Fruit fly (Drosophila melanogaster): ENCODE results near the gene WASp.
A peak's percentile ranks its signal among the peaks of the same experiment; 100 is the strongest.

WASp gene

DNA sequence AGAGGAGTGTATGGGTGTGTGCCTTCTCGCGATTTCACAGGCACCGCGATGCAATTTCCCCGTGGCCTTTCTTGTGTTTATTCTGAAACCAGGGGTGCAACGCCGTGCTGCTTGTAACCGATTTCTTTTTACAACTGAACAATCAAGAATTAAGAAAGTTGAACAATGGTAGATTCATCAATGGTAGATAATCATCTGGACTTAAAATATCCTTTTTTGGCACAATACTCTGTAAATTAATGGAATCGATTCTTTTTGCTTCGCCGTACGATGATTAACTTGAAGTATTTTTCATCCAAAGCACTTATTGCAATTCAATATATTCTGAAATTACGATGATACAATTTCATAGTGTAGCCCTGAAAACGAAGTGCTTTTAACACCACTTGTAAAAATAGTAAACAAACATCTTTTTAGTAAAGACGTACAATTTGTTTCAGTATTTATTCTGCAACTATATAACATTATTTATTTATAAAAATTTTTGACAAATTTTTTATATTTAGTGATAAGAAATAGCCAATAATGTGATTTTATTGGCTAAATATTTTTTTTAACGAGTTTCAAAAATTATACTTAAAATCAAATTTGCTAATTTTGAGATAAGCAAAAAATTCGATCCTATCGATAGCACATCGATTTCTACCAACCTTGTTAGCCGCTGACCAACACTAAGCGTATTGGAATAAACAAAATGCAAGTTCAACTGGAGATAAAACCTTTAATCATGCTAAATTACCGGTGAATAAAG is 12.1 kb downstream of the WASp start, which contains the start of the genes CG1523 and CG1647:
CG1523 (minus strand) TSS at position 114 of the 751 bp plus-strand sequence.
CG1647 (plus strand) TSS at position 667 of the 751 bp plus-strand sequence.
- peak; percentile 29; the same call in 1 of the 3 replicates for TF ChIP-seq fd96Ca (GFP tag; IDR thresholded peaks at IDR 0.05)
- peak; percentile 71 for TF ChIP-seq CG34367 (tag; optimal IDR thresholded peaks at IDR 0.05)
- TF ChIP-seq Snoo (tag; optimal IDR thresholded peaks at IDR 0.05) = peak; percentile 56
- 0 out of 2 replicates have a peak, but pooled peaks have one; percentile 17 for TF ChIP-seq CG12605 (GFP tag; IDR thresholded peaks at IDR 0.05)
- TF ChIP-seq rn (GFP tag; IDR thresholded peaks at IDR 0.05) = peak; percentile 35; the same call in 1 of the 2 replicates
- TF ChIP-seq EcR (GFP tag; optimal IDR thresholded peaks at IDR 0.05) = no peak
- peak; percentile 81 for TF ChIP-seq CG15710 (tag; optimal IDR thresholded peaks at IDR 0.05)
- TF ChIP-seq gl (tag; optimal IDR thresholded peaks at IDR 0.05) = peak; percentile 12
- TF ChIP-seq Pif1B (GFP tag; optimal IDR thresholded peaks at IDR 0.05) = no peak
- TF ChIP-seq CG13204 (GFP tag; optimal IDR thresholded peaks at IDR 0.05) = no peak
- no peak for TF ChIP-seq D1 (tag; optimal IDR thresholded peaks at IDR 0.05)
- peak; percentile 61 for TF ChIP-seq CG9948 (tag; optimal IDR thresholded peaks at IDR 0.05)
- TF ChIP-seq CG32121 (GFP tag; IDR thresholded peaks at IDR 0.05) = peak; percentile 31; the same call in 1 of the 2 replicates
- peak; percentile 49; the same call in 1 of the 2 replicates for TF ChIP-seq Ets98B (GFP tag; IDR thresholded peaks at IDR 0.05)
- peak; percentile 55; the same call in 2 of the 3 replicates for TF ChIP-seq CG4496 (GFP tag; IDR thresholded peaks at IDR 0.05)
- peak; percentile 26; the same call in 1 of the 2 replicates for TF ChIP-seq CG10348 (GFP tag; IDR thresholded peaks at IDR 0.05)
- no peak for TF ChIP-seq CG17806 (tag; optimal IDR thresholded peaks at IDR 0.05)
- no peak for TF ChIP-seq CG8301 (tag; optimal IDR thresholded peaks at IDR 0.05)
- TF ChIP-seq CG8159 (tag; optimal IDR thresholded peaks at IDR 0.05) = no peak

DNA sequence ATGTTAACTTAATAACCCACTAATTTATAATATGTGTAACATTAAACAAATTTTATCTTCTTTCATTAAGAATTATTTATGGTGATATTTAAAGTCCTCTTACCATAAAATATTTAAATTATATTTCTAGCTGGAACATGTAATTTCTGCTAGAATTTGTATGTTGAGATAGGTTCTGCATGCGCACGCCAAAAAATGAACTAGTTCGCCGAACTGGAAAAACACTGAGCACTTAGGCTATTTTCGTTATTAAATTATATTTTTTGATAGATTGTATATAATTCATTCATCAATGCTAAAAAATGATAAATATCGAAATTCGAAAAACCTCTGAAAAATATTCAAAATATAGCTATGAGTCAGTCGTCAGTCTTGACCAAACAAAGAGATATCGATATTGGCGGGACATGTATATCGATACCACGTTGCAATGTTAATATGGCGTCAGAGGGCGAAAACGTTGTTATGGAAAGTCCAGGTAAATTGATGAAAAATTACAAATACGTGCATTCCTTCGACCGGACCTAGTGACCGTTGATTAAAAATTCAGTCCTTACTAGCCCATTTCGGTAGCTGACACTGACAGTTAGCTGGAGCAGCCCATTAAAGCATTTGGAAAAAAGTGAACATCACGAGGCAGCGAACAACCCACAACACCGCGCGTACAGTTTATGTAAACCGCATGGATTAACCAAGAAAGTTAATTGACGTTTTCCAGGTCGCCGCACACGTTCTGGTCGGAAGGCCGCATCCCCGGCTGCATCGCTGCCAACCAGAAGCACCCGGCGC is 20.0 kb downstream of the WASp start, which contains the start of gene Prp39:
Prp39 (plus strand) TSS at position 426 of the 789 bp plus-strand sequence.
- TF ChIP-seq CG17806 (tag; optimal IDR thresholded peaks at IDR 0.05) (peak; percentile 7), rn (GFP tag; IDR thresholded peaks at IDR 0.05) (no peak), CG10348 (GFP tag; IDR thresholded peaks at IDR 0.05) (no peak), Ets98B (GFP tag; IDR thresholded peaks at IDR 0.05) (peak; percentile 28), CG15710 (tag; optimal IDR thresholded peaks at IDR 0.05) (no peak), fd96Ca (GFP tag; IDR thresholded peaks at IDR 0.05) (no peak), CG8159 (tag; optimal IDR thresholded peaks at IDR 0.05) (no peak), Pif1B (GFP tag; optimal IDR thresholded peaks at IDR 0.05) (no peak), CG34367 (tag; optimal IDR thresholded peaks at IDR 0.05) (no peak), CG13204 (GFP tag; optimal IDR thresholded peaks at IDR 0.05) (no peak), Pif1A (GFP tag; optimal IDR thresholded peaks at IDR 0.05) (no peak)

DNA sequence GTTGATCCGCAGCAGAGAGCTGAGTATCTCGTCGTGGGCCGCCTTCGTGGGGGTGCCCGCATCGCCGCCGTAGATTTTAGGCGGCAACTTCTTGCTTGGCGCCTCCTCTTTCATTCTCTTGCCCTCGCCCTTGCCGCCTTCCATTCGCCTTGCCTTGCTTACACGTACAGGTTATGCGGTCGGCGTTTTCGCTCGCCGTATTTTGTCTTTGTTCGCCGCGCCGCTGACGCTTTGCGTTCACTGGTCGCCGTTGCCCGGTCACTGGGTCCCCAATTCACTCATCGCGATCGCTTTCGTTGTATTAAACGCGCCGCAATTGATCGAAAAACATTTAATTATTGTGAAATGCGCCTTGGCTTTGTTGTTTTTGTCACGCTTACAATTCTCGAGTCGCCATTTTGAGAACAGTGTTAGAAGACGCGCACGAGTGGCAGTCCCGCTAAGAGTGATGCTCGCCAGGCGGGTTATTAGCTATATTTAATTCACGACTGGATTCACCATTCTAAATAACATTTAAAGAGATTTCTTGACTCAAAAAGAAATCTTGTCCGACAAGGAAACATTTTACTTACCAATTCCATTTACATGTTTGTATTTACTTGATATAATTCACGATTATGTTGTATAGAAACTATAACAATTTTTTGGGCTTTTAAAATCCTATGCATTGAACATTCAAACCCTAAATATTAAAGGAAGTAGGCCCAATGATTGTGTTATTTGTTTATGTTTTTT is 20.7 kb downstream of the WASp start, which contains the start of gene wdn:
wdn (minus strand) TSS at position 396 of the 735 bp plus-strand sequence.
- TF ChIP-seq CG15710 (tag; optimal IDR thresholded peaks at IDR 0.05) (no peak), CG13204 (GFP tag; optimal IDR thresholded peaks at IDR 0.05) (no peak), CG9948 (tag; optimal IDR thresholded peaks at IDR 0.05) (no peak), CG8301 (tag; optimal IDR thresholded peaks at IDR 0.05) (no peak), CG32121 (GFP tag; IDR thresholded peaks at IDR 0.05) (no peak), CG10348 (GFP tag; IDR thresholded peaks at IDR 0.05) (no peak), Pif1B (GFP tag; optimal IDR thresholded peaks at IDR 0.05) (no peak), Pif1A (GFP tag; optimal IDR thresholded peaks at IDR 0.05) (no peak), EcR (GFP tag; optimal IDR thresholded peaks at IDR 0.05) (no peak), gl (tag; optimal IDR thresholded peaks at IDR 0.05) (no peak), CG8159 (tag; optimal IDR thresholded peaks at IDR 0.05) (no peak), CG17806 (tag; optimal IDR thresholded peaks at IDR 0.05) (no peak)

DNA sequence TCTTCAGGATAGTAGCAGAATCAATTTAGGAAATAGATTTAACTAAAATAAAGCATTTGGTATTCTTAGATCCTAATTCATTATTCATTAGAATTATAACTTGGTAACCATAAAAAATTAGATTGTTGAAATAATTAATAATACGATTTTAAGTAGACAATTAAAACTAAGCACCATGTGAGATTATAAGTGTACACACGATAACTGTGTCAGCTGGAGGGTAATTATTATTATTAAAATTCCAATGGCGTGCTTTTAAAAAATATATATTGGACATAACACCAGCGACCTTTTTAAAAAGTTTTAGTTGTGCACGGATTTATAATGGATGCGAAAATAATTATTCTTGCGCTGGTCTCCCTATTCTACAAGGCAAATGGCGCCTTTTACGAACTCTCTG is 25.4 kb downstream of the WASp start, which contains the start of gene CheB98a:
CheB98a (plus strand) TSS at position 301 of the 400 bp plus-strand sequence.
- TF ChIP-seq Pif1B (GFP tag; optimal IDR thresholded peaks at IDR 0.05) (no peak), CG13204 (GFP tag; optimal IDR thresholded peaks at IDR 0.05) (no peak), Snoo (tag; optimal IDR thresholded peaks at IDR 0.05) (no peak), fd96Ca (GFP tag; IDR thresholded peaks at IDR 0.05) (no peak), CG8301 (tag; optimal IDR thresholded peaks at IDR 0.05) (no peak), Ets98B (GFP tag; IDR thresholded peaks at IDR 0.05) (no peak), CG17806 (tag; optimal IDR thresholded peaks at IDR 0.05) (no peak)

DNA sequence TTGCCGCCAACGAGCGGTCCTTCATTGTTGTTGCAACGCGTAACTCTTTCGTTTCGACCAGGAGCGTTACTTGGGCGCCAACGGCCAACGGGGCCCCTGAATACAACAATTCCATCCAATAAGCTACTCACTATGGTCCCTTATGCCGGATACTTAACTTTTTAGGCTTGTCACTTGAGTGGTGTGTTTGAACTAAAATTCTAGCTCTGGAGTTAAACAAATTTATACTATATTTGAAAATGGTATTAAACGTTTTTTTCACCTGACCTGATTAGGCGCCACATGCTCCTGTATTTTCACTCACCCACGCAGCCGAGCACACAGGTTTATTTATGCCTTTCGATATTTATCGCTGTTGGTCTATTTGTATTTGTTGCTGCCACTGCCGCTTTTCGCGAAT is 26.7 kb downstream of the WASp start:
- TF ChIP-seq CG15710 (tag; optimal IDR thresholded peaks at IDR 0.05) = peak; percentile 47
- TF ChIP-seq gl (tag; optimal IDR thresholded peaks at IDR 0.05) = no peak
- peak; percentile 34 for TF ChIP-seq Pif1A (GFP tag; optimal IDR thresholded peaks at IDR 0.05)
- no peak for TF ChIP-seq CG14655 (GFP tag; optimal IDR thresholded peaks at IDR 0.05)

Measured in whole organism, pupa.